Worm (Caenorhabditis elegans) whole organism, late embryonic: ENCODE measurements around the gene unc-58.

Source experiments
- C08G9.2 ChIP-seq: sonication (generic microtip); optimal IDR thresholded peaks from 2 replicates; lab custom pipeline; 2016; ENCODE audit warnings: mild to moderate bottlenecking, missing genetic modification characterization, moderate library complexity, missing compliant biosample characterization
- C38D4.7 ChIP-seq: fragments of 200-800 bp; sonication (Bioruptor generic); optimal IDR thresholded peaks from 2 replicates; lab custom pipeline; 2018; ENCODE audit warnings: mild to moderate bottlenecking, missing genetic modification characterization, moderate library complexity, missing compliant biosample characterization
- F13H6.1 ChIP-seq: sonication (generic microtip); optimal IDR thresholded peaks from 2 replicates; lab custom pipeline; 2016; ENCODE audit warnings: missing genetic modification characterization, missing compliant biosample characterization
- K09A11.1 ChIP-seq: sonication (generic microtip); optimal IDR thresholded peaks from 2 replicates; lab custom pipeline; 2017; ENCODE audit warnings: antibody characterized with exemption, mild to moderate bottlenecking, missing genetic modification characterization, missing compliant biosample characterization; ENCODE audit not compliant: insufficient read depth
- T23F11.4 ChIP-seq: fragments of 200-800 bp; sonication (Bioruptor generic); optimal IDR thresholded peaks from 2 replicates; lab custom pipeline; 2018; ENCODE audit warnings: mild to moderate bottlenecking, missing genetic modification characterization, missing compliant biosample characterization
- Y22D7AL.16 ChIP-seq: sonication (generic microtip); optimal IDR thresholded peaks from 2 replicates; lab custom pipeline; 2016; ENCODE audit warnings: missing genetic modification characterization, missing compliant biosample characterization
- ama-1 ChIP-seq: fragments of 150-350 bp; optimal IDR thresholded peaks from 2 replicates; lab custom pipeline; 2014
- ceh-14 ChIP-seq: sonication (generic microtip); optimal IDR thresholded peaks from 2 replicates; lab custom pipeline; 2016; ENCODE audit warnings: missing genotype, missing genetic modification characterization, missing compliant biosample characterization
- ceh-2 ChIP-seq: sonication (generic microtip); optimal IDR thresholded peaks from 2 replicates; lab custom pipeline; 2016; ENCODE audit warnings: missing genotype, missing genetic modification characterization, missing compliant biosample characterization
- ceh-22 ChIP-seq: sonication (generic microtip); optimal IDR thresholded peaks from 2 replicates; lab custom pipeline; 2017; ENCODE audit warnings: missing biosample characterization, missing genetic modification characterization
- ceh-34 ChIP-seq: sonication (generic microtip); optimal IDR thresholded peaks from 2 replicates; lab custom pipeline; 2016; ENCODE audit warnings: mild to moderate bottlenecking, missing genetic modification characterization, missing compliant biosample characterization
- ceh-48 ChIP-seq: sonication (generic microtip); optimal IDR thresholded peaks from 2 replicates; lab custom pipeline; 2016; ENCODE audit warnings: missing genetic modification characterization, inconsistent platforms, missing compliant biosample characterization
- che-1 ChIP-seq: sonication (generic microtip); optimal IDR thresholded peaks from 2 replicates; lab custom pipeline; 2016; ENCODE audit warnings: mild to moderate bottlenecking, missing genetic modification characterization, missing compliant biosample characterization
- elt-2 ChIP-seq: sonication (generic microtip); optimal IDR thresholded peaks from 2 replicates; lab custom pipeline; 2016; ENCODE audit warnings: missing genetic modification reagents, missing genetic modification characterization, missing compliant biosample characterization
- fkh-10 ChIP-seq: fragments of 150-350 bp; optimal IDR thresholded peaks from 2 replicates; lab custom pipeline; 2014; ENCODE audit warnings: missing biosample characterization, missing genetic modification reagents, missing genetic modification characterization
- fkh-6 ChIP-seq: sonication (generic microtip); optimal IDR thresholded peaks from 2 replicates; lab custom pipeline; 2016; ENCODE audit warnings: missing genetic modification characterization, missing compliant biosample characterization
- gmeb-2 ChIP-seq: sonication (generic microtip); optimal IDR thresholded peaks from 2 replicates; lab custom pipeline; 2016; ENCODE audit warnings: missing genetic modification characterization, inconsistent platforms, missing compliant biosample characterization
- hlh-13 ChIP-seq: fragments of 200-800 bp; sonication (Bioruptor generic); optimal IDR thresholded peaks from 2 replicates; lab custom pipeline; 2018; ENCODE audit warnings: mild to moderate bottlenecking, missing genetic modification characterization, missing compliant biosample characterization
- hlh-15 ChIP-seq: sonication (generic microtip); optimal IDR thresholded peaks from 2 replicates; lab custom pipeline; 2016; ENCODE audit warnings: missing genetic modification characterization, missing compliant biosample characterization
- hlh-6 ChIP-seq: sonication (generic microtip); optimal IDR thresholded peaks from 2 replicates; lab custom pipeline; 2016; ENCODE audit warnings: missing genotype, missing genetic modification characterization, missing compliant biosample characterization
- hlh-8 ChIP-seq: sonication (generic microtip); optimal IDR thresholded peaks from 2 replicates; lab custom pipeline; 2016; ENCODE audit warnings: missing genotype, missing genetic modification characterization, missing compliant biosample characterization
- mec-3 ChIP-seq: sonication (generic microtip); optimal IDR thresholded peaks from 2 replicates; lab custom pipeline; 2016; ENCODE audit warnings: borderline replicate concordance, missing genetic modification characterization, missing compliant biosample characterization
- nfya-1 ChIP-seq: sonication (generic microtip); optimal IDR thresholded peaks from 2 replicates; lab custom pipeline; 2017; ENCODE audit warnings: missing genetic modification characterization, mild to moderate bottlenecking, missing compliant biosample characterization, antibody characterized with exemption, moderate library complexity
- nhr-11 ChIP-seq: fragments of 150-350 bp; optimal IDR thresholded peaks from 2 replicates; lab custom pipeline; 2014; ENCODE audit warnings: missing biosample characterization, missing genetic modification characterization
- npax-4 ChIP-seq: sonication (generic microtip); optimal IDR thresholded peaks from 2 replicates; lab custom pipeline; 2016; ENCODE audit warnings: missing genetic modification characterization, missing compliant biosample characterization
- odd-2 ChIP-seq: sonication (generic microtip); optimal IDR thresholded peaks from 2 replicates; lab custom pipeline; 2017; ENCODE audit warnings: antibody characterized with exemption, mild to moderate bottlenecking, missing genetic modification characterization, missing compliant biosample characterization
- pag-3 ChIP-seq: sonication (generic microtip); optimal IDR thresholded peaks from 2 replicates; lab custom pipeline; 2016; ENCODE audit warnings: missing compliant biosample characterization, missing genetic modification characterization, borderline replicate concordance
- pqm-1 ChIP-seq: sonication (generic microtip); optimal IDR thresholded peaks from 2 replicates; lab custom pipeline; 2016; ENCODE audit warnings: missing genetic modification characterization, missing compliant biosample characterization
- sdc-2 ChIP-seq: sonication (generic microtip); optimal IDR thresholded peaks from 2 replicates; lab custom pipeline; 2016; ENCODE audit warnings: missing genotype, missing genetic modification characterization, missing compliant biosample characterization
- tbx-2 ChIP-seq: sonication (generic microtip); optimal IDR thresholded peaks from 2 replicates; lab custom pipeline; 2016; ENCODE audit warnings: missing genetic modification characterization, missing compliant biosample characterization
- unc-42 ChIP-seq: sonication (generic microtip); optimal IDR thresholded peaks from 2 replicates; lab custom pipeline; 2016; ENCODE audit warnings: missing genotype, missing genetic modification characterization, missing compliant biosample characterization

unc-58 gene

DNA sequence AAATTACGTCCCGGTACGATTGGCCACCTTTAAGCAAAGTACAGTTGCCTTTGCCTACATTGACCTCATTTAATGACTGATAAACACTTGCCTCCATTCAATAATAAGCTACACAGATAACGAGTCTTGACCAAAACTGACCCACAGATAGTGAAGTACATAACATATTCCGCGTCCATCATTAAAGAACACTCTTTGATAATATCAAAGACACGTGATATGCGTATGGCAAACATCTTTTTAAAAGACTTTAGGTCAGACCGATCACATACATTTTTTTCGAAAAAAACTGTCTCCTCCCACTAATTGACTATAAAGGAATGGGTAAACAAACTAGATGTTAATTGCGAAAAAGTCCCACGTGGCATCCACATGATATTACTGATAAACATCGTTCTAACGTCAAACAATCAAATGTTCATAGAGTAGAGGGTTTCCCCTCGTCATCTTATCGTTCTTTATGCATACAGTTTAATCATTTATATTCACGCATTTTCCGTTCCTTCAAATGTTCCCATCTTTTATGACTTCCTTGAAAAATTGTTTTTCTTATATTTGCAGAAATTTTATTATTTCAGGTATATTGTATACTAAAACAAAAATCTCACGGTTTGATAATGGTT is 48.8 kb downstream of the unc-58 start, which contains the start of gene W07E11.1:
Gene W07E11.1, plus strand, starts transcription at position 573 of the 623 bp plus-strand sequence.
- TF ChIP-seq F13H6.1 (no peak), elt-2 (tag; lab: Kevin White, UChicago) (peak; percentile 94)

DNA sequence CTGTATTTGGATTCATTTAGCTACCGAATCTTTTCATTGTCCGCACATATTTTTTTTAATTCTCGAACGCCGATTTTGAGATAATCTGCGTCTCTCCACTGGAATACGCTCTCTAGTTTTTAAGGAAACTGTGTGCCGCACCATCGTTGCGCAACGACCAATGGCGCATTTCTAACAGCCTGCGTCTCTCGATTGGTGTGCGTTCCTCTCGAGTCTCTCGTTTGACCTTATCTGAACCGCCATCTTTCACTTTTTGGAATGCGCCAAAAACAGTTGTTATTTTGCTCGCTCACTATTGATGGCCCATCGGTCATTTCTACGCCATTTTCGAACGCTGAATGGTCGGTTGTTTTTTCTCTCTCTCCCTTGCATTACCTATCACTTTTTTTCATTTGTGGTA is 49.7 kb downstream of the unc-58 start:
- TF ChIP-seq che-1, result no peak
- no peak for TF ChIP-seq hlh-15 (tag; lab: Kevin White, UChicago)

DNA sequence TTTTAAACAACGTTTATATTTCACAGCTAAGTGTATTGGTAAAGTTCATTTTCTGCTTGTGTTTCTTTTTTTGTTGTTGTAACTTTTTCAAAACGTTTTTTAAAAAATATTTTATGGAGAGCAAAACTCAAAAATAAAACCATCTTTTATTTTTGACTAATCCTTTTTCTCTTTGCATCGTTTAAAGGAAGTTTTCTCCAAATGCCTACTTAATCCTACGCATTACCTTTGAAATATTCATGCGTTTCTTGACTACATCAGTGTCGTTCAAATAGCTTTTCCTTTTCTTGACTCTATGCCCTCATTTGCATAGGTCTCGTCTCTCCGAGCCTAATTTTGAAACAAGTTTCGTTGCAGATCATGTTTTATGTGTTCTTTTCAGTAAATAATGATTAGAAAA is 51.9 kb downstream of the unc-58 start:
- TF ChIP-seq che-1 (no peak), ceh-34 (tag; lab: Kevin White, UChicago) (no peak), hlh-13 (GFP tag; lab: Kevin White, UChicago) (no peak), K09A11.1 (tag; lab: Kevin White, UChicago) (no peak), ama-1 (lab: Kevin White, UChicago) (no peak), ceh-22 (tag; lab: Kevin White, UChicago) (no peak), ceh-2 (tag; lab: Kevin White, UChicago) (no peak), gmeb-2 (tag; lab: Kevin White, UChicago) (no peak), pqm-1 (tag; lab: Kevin White, UChicago) (no peak), npax-4 (tag; lab: Kevin White, UChicago) (no peak), C08G9.2 (no peak), tbx-2 (no peak), pag-3 (no peak), Y22D7AL.16 (tag; lab: Kevin White, UChicago) (no peak)
- TF ChIP-seq, all 69 proteins: peak for 0

DNA sequence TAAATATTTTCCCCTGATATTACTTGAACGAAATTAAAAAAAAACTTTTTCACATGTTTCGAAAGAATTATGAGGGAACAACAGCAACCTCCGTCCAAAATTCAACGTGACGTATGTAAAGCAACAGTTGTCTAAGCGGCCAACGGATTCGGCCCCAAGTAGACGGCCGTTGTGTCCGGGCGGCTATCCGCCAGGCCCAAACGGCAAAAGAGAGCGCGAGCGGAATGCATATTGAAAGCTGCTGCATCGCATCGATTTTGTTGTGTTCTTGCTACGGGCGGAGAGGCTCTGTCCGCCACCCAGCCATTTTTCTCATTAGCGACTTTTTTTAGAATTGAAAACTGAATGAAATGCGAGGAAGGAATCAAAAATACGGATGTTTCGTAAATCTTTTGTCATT is 53.8 kb downstream of the unc-58 start:
- TF ChIP-seq T23F11.4 (GFP tag; lab: Kevin White, UChicago) (no peak), ceh-48 (peak; percentile 61)

DNA sequence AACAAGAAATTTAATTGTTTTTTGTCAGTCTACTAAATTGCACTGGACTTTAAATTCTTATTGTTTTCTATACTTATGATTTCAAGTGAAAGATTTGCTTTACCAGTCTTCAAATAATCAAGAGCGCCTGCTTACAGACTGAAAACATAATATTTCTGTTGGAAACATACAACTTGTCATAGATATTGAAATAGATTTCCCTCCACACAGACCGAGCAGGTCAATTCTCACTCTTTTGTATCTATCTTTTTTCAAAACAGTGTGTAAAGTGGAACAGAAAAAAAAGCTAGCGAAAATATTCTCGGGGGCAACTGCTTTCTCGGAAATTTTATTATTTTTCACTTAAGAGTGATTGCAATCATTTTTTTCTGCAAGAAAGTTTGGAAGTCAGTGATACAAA is 54.3 kb downstream of the unc-58 start:
- TF ChIP-seq hlh-8 (tag; lab: Kevin White, UChicago) (no peak), C08G9.2 (no peak), fkh-10 (GFP tag; lab: Kevin White, UChicago) (no peak), hlh-13 (GFP tag; lab: Kevin White, UChicago) (no peak), nfya-1 (tag; lab: Kevin White, UChicago) (no peak), C38D4.7 (no peak), K09A11.1 (tag; lab: Kevin White, UChicago) (no peak), nhr-11 (no peak), ceh-14 (tag; lab: Kevin White, UChicago) (no peak), hlh-15 (tag; lab: Kevin White, UChicago) (no peak), F13H6.1 (no peak), odd-2 (tag; lab: Kevin White, UChicago) (no peak), T23F11.4 (GFP tag; lab: Kevin White, UChicago) (no peak), pqm-1 (tag; lab: Kevin White, UChicago) (no peak)
- TF ChIP-seq, all 69 proteins: peak for 0

DNA sequence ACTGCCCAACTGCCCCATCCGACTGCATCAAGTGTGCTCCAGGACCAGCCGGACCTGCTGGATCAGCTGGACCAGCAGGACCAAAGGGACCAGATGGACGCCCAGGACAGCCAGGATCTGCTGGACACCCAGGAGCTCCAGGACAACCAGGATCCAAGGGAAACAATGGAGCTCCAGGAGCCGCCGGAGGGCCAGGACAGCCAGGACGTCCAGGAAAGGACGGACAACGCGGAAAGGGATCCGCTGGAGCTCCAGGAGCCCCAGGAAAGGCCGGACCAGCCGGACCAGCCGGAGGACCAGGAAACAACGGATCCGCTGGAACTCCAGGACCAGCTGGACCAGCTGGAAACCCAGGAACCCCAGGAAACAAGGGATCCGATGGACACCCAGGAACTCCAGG is 54.9 kb downstream of the unc-58 start:
- TF ChIP-seq ceh-14 (tag; lab: Kevin White, UChicago) (no peak), unc-42 (tag; lab: Kevin White, UChicago) (peak; percentile 24), mec-3 (peak; percentile 26), fkh-6 (no peak), sdc-2 (tag; lab: Kevin White, UChicago) (peak; percentile 3), pag-3 (peak; percentile 21), hlh-6 (tag; lab: Kevin White, UChicago) (peak; percentile 49)
